Fruit fly (Drosophila melanogaster) whole organism, embryonic: ENCODE results near the gene CG14339.

ENCODE experiments used
- Asciz ChIP-seq: fragments of 200-800 bp; sonication (Bioruptor generic); optimal IDR thresholded peaks from 2 replicates; lab custom pipeline; 2017; ENCODE audit warnings: missing biosample characterization, mild to moderate bottlenecking, missing genetic modification characterization, missing genetic modification reagents
- Atf-2 ChIP-seq: fragments of 200-800 bp; sonication (Bioruptor generic); optimal IDR thresholded peaks from 2 replicates; lab custom pipeline; 2016; ENCODE audit warnings: missing biosample characterization, missing genetic modification characterization
- Atf3 ChIP-seq: fragments of 200-800 bp; sonication (Bioruptor generic); optimal IDR thresholded peaks from 3 replicates; lab custom pipeline; 2016; ENCODE audit warnings: missing biosample characterization, missing genetic modification characterization
- Atf6 ChIP-seq: fragments of 200-800 bp; sonication (Bioruptor generic); IDR thresholded peaks from 2 replicates; pipeline ENCODE4 v1.3.6; 2022; ENCODE audit warnings: missing biosample characterization, missing genetic modification characterization
- Bgb ChIP-seq: fragments of 200-800 bp; sonication (Bioruptor generic); IDR thresholded peaks from 2 replicates; pipeline ENCODE4 v1.3.6; 2022; ENCODE audit warnings: missing biosample characterization, missing genetic modification characterization; ENCODE audit not compliant: partially characterized antibody
- Blimp-1 ChIP-seq: fragments of 200-800 bp; sonication (Bioruptor generic); optimal IDR thresholded peaks from 3 replicates; lab custom pipeline; 2018; ENCODE audit warnings: missing biosample characterization, missing genetic modification characterization, mild to moderate bottlenecking, moderate library complexity, missing genetic modification reagents
- CG10147 ChIP-seq: fragments of 200-800 bp; sonication (Bioruptor generic); optimal IDR thresholded peaks from 2 replicates; lab custom pipeline; 2019; ENCODE audit warnings: missing biosample characterization, mild to moderate bottlenecking, missing genetic modification characterization, moderate library complexity
- CG11695 ChIP-seq: fragments of 200-800 bp; sonication (Bioruptor generic); IDR thresholded peaks from 3 replicates; pipeline ENCODE4 v1.3.6; 2022; ENCODE audit warnings: missing biosample characterization, missing genetic modification characterization
- CG14710 ChIP-seq: fragments of 200-800 bp; sonication (Bioruptor generic); optimal IDR thresholded peaks from 3 replicates; lab custom pipeline; 2019; ENCODE audit warnings: missing biosample characterization, mild to moderate bottlenecking, missing genetic modification characterization, moderate library complexity
- CG16815 ChIP-seq: fragments of 200-800 bp; sonication (Bioruptor generic); optimal IDR thresholded peaks from 3 replicates; lab custom pipeline; 2017; ENCODE audit warnings: missing biosample characterization, mild to moderate bottlenecking, missing genetic modification characterization
- CG17359 ChIP-seq: fragments of 200-800 bp; sonication (Bioruptor generic); optimal IDR thresholded peaks from 3 replicates; lab custom pipeline; 2018; ENCODE audit warnings: missing biosample characterization, mild to moderate bottlenecking, missing genetic modification characterization, moderate library complexity
- CG2875 ChIP-seq: fragments of 200-800 bp; sonication (Bioruptor generic); optimal IDR thresholded peaks from 2 replicates; lab custom pipeline; 2017; ENCODE audit warnings: missing biosample characterization, mild to moderate bottlenecking, missing genetic modification characterization, missing genetic modification reagents
- CG30403 ChIP-seq: fragments of 200-800 bp; sonication (Bioruptor generic); optimal IDR thresholded peaks from 3 replicates; lab custom pipeline; 2016; ENCODE audit warnings: missing biosample characterization, missing genetic modification characterization
- CG30431 ChIP-seq: fragments of 200-800 bp; sonication (Bioruptor generic); optimal IDR thresholded peaks from 2 replicates; lab custom pipeline; 2017; ENCODE audit warnings: missing biosample characterization, missing genetic modification characterization
- CG32772 ChIP-seq: fragments of 200-800 bp; sonication (Bioruptor generic); IDR thresholded peaks from 2 replicates; pipeline ENCODE4 v1.3.6; 2022; ENCODE audit warnings: missing biosample characterization, missing genetic modification characterization
- CG6854 ChIP-seq: fragments of 200-800 bp; sonication (Bioruptor generic); optimal IDR thresholded peaks from 3 replicates; lab custom pipeline; 2017; ENCODE audit warnings: missing biosample characterization, mild to moderate bottlenecking, missing genetic modification characterization
- CG7556 ChIP-seq: fragments of 200-800 bp; sonication (Bioruptor generic); optimal IDR thresholded peaks from 2 replicates; lab custom pipeline; 2017; ENCODE audit warnings: missing biosample characterization, mild to moderate bottlenecking, missing genetic modification characterization
- CG8765 ChIP-seq: fragments of 200-800 bp; sonication (Bioruptor generic); IDR thresholded peaks from 2 replicates; pipeline ENCODE4 v1.3.6; 2022; ENCODE audit warnings: missing biosample characterization, missing genetic modification characterization
- CG8944 ChIP-seq: fragments of 200-800 bp; sonication (Bioruptor generic); optimal IDR thresholded peaks from 3 replicates; lab custom pipeline; 2016; ENCODE audit warnings: missing biosample characterization, missing genetic modification characterization
- CG9727 ChIP-seq: fragments of 200-800 bp; sonication (Bioruptor generic); optimal IDR thresholded peaks from 3 replicates; lab custom pipeline; 2017; ENCODE audit warnings: missing biosample characterization, mild to moderate bottlenecking, missing genetic modification characterization
- Chrac-16 ChIP-seq: fragments of 200-800 bp; sonication (Bioruptor generic); optimal IDR thresholded peaks from 3 replicates; lab custom pipeline; 2016; ENCODE audit warnings: missing biosample characterization, missing genetic modification characterization
- D ChIP-seq, 2 experiments: fragments of 200-800 bp in 1 of 2; fragments of >200 bp in 1 of 2; sonication (Bioruptor generic) in 1 of 2; optimal IDR thresholded peaks; 2 replicates in 1 of 2; 3 replicates in 1 of 2; lab custom pipeline; 2017; ENCODE audit warnings: mild to moderate bottlenecking in 1 of 2, missing biosample characterization in 1 of 2, missing genetic modification characterization in 1 of 2, missing genetic modification reagents in 1 of 2
- Dip2 ChIP-seq: fragments of 200-800 bp; sonication (Bioruptor generic); IDR thresholded peaks from 2 replicates; pipeline ENCODE4 v1.3.6; 2022; ENCODE audit warnings: missing biosample characterization, missing genetic modification characterization
- Drgx ChIP-seq: fragments of 200-800 bp; sonication (Bioruptor generic); IDR thresholded peaks from 2 replicates; pipeline ENCODE4 v1.3.6; 2022; ENCODE audit warnings: missing biosample characterization, missing genetic modification characterization
- GATAe ChIP-seq: fragments of 200-800 bp; sonication (Bioruptor generic); conservative IDR thresholded peaks from 2 replicates; pipeline ENCODE4 v1.3.6; 2022; ENCODE audit warnings: missing biosample characterization, missing genetic modification characterization
- HHEX ChIP-seq: fragments of 200-800 bp; sonication (Bioruptor generic); optimal IDR thresholded peaks from 3 replicates; lab custom pipeline; 2017; ENCODE audit warnings: missing biosample characterization, mild to moderate bottlenecking, missing genetic modification characterization, missing genetic modification reagents
- HLHmδ ChIP-seq: fragments of 200-800 bp; sonication (Bioruptor generic); optimal IDR thresholded peaks from 2 replicates; lab custom pipeline; 2018; ENCODE audit warnings: missing biosample characterization, mild to moderate bottlenecking, missing genetic modification characterization, moderate library complexity
- Lim3 ChIP-seq: fragments of 200-800 bp; sonication (Bioruptor generic); IDR thresholded peaks from 2 replicates; pipeline ENCODE4 v1.3.6; 2022; ENCODE audit warnings: missing biosample characterization, missing genetic modification characterization
- MBD-R2 ChIP-seq: fragments of 200-800 bp; sonication (Bioruptor generic); IDR thresholded peaks from 2 replicates; pipeline ENCODE4 v1.3.6; 2022; ENCODE audit warnings: missing biosample characterization, missing genetic modification characterization
- Nf-YC ChIP-seq: fragments of 200-800 bp; optimal IDR thresholded peaks from 3 replicates; lab custom pipeline; 2019; ENCODE audit warnings: missing biosample characterization, mild to moderate bottlenecking, missing genetic modification characterization, moderate library complexity
- NfI ChIP-seq: fragments of 200-800 bp; sonication (Bioruptor generic); optimal IDR thresholded peaks from 3 replicates; lab custom pipeline; 2018; ENCODE audit warnings: missing biosample characterization, mild to moderate bottlenecking, missing genetic modification characterization, moderate library complexity
- Xbp1 ChIP-seq: fragments of 200-800 bp; sonication (Bioruptor generic); optimal IDR thresholded peaks from 3 replicates; lab custom pipeline; 2016; ENCODE audit warnings: missing biosample characterization, mild to moderate bottlenecking, missing genetic modification characterization
- ash1 ChIP-seq: fragments of 200-800 bp; sonication (Bioruptor generic); optimal IDR thresholded peaks from 2 replicates; lab custom pipeline; 2018; ENCODE audit warnings: missing biosample characterization, mild to moderate bottlenecking, missing genetic modification characterization
- chif ChIP-seq, 2 experiments: fragments of 200-800 bp; sonication (Bioruptor generic); optimal IDR thresholded peaks; 3 replicates each; lab custom pipeline; 2016; ENCODE audit warnings: missing biosample characterization in 2 of 2, missing genetic modification characterization in 2 of 2
- eyg ChIP-seq: fragments of 200-800 bp; sonication (Bioruptor generic); optimal IDR thresholded peaks from 3 replicates; lab custom pipeline; 2016; ENCODE audit warnings: missing biosample characterization, missing genetic modification characterization
- ftz-f1 ChIP-seq: fragments of 200-800 bp; sonication (Bioruptor generic); optimal IDR thresholded peaks from 2 replicates; lab custom pipeline; 2016; ENCODE audit warnings: missing biosample characterization, missing genetic modification characterization
- gfzf ChIP-seq: fragments of 200-800 bp; sonication (Bioruptor generic); optimal IDR thresholded peaks from 2 replicates; lab custom pipeline; 2016; ENCODE audit warnings: missing biosample characterization, mild to moderate bottlenecking, missing genetic modification characterization, moderate library complexity
- gsb ChIP-seq: fragments of 200-800 bp; sonication (Bioruptor generic); IDR thresholded peaks from 2 replicates; pipeline ENCODE4 v1.3.6; 2022; ENCODE audit warnings: missing biosample characterization, missing genetic modification characterization
- ham ChIP-seq: fragments of 200-800 bp; sonication (Bioruptor generic); IDR thresholded peaks from 2 replicates; pipeline ENCODE4 v1.3.6; 2022; ENCODE audit warnings: missing biosample characterization, missing genetic modification characterization
- jigr1 ChIP-seq: fragments of 200-800 bp; sonication (Bioruptor generic); IDR thresholded peaks from 3 replicates; pipeline ENCODE4 v1.3.6; 2022; ENCODE audit warnings: missing biosample characterization, missing genetic modification characterization
- ken ChIP-seq: fragments of 200-800 bp; sonication (Bioruptor generic); IDR thresholded peaks from 3 replicates; pipeline ENCODE4 v1.3.6; 2022; ENCODE audit warnings: missing biosample characterization, missing genetic modification characterization
- pan ChIP-seq, 4 experiments: fragments of >200 bp in 3 of 4; fragments of 200-800 bp in 1 of 4; sonication (Bioruptor generic) in 1 of 4; optimal IDR thresholded peaks in 3 of 4; IDR thresholded peaks in 1 of 4; 2 replicates each; pipeline versions ENCODE4 v1.3.6 to Lab custom; 2017 to 2022; ENCODE audit warnings: missing biosample characterization in 2 of 4, missing genetic modification characterization in 2 of 4, mixed read lengths in 1 of 4
- pho ChIP-seq: fragments of 200-800 bp; sonication (Bioruptor generic); optimal IDR thresholded peaks from 2 replicates; lab custom pipeline; 2016; ENCODE audit warnings: missing biosample characterization, missing genetic modification characterization
- pnt ChIP-seq: fragments of 200-800 bp; sonication (Bioruptor generic); optimal IDR thresholded peaks from 3 replicates; lab custom pipeline; 2016; ENCODE audit warnings: missing biosample characterization, missing genetic modification characterization
- repo ChIP-seq: fragments of 200-800 bp; sonication (Bioruptor generic); optimal IDR thresholded peaks from 2 replicates; lab custom pipeline; 2016; ENCODE audit warnings: missing biosample characterization, missing genetic modification characterization
- schlank ChIP-seq: fragments of 200-800 bp; sonication (Bioruptor generic); optimal IDR thresholded peaks from 2 replicates; lab custom pipeline; 2018; ENCODE audit warnings: missing biosample characterization, mild to moderate bottlenecking, missing genetic modification characterization
- sr ChIP-seq: fragments of 200-800 bp; sonication (Bioruptor generic); IDR thresholded peaks from 3 replicates; pipeline ENCODE4 v1.3.6; 2022; ENCODE audit warnings: missing biosample characterization, missing genetic modification characterization
- stc ChIP-seq: fragments of 200-800 bp; sonication (Bioruptor generic); IDR thresholded peaks from 2 replicates; pipeline ENCODE4 v1.3.6; 2022; ENCODE audit warnings: missing biosample characterization, missing genetic modification characterization
- sug ChIP-seq: fragments of 200-800 bp; optimal IDR thresholded peaks from 2 replicates; lab custom pipeline; 2019; ENCODE audit warnings: missing biosample characterization, mild to moderate bottlenecking, missing genetic modification characterization, moderate library complexity
- tgo ChIP-seq: fragments of 200-800 bp; sonication (Bioruptor generic); IDR thresholded peaks from 3 replicates; pipeline ENCODE4 v1.3.6; 2022; ENCODE audit warnings: missing biosample characterization, missing genetic modification characterization
- tin ChIP-seq: fragments of 200-800 bp; sonication (Bioruptor generic); optimal IDR thresholded peaks from 3 replicates; lab custom pipeline; 2016; ENCODE audit warnings: missing biosample characterization, missing genetic modification characterization

Gene CG14339

DNA sequence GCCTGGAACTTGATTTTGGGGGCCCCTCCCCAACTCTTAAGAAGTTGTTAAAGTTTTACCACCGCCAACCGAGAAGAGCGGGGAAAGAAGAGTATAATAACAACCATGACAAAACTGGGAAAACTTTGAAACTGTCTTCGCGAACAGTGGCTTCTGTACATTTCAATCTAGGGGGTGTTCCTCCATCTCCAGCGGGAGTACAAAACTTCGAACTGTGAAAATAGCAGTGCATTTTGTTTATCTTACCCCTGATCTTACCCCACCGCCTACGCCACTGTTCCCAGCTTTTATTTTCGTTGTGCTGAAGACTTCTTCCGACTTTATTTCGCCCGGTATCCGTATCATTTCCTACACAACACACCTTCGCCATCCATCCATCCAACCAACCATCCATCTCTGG lies 37.4 kb upstream of the CG14339 start (continued):
- no peak for TF ChIP-seq tgo (GFP tag; lab: Robert Waterston, UW)
- TF ChIP-seq CG16815 (GFP tag; lab: Kevin White, UChicago) = no peak
- no peak for TF ChIP-seq CG32772 (GFP tag; lab: Robert Waterston, UW)
- TF ChIP-seq NfI (GFP tag; lab: Kevin White, UChicago) = peak; percentile 4
- TF ChIP-seq CG11695 (GFP tag; lab: Robert Waterston, UW) = 0 out of 3 replicates have a peak, but pooled peaks have one; percentile 39
- TF ChIP-seq ham (GFP tag; lab: Robert Waterston, UW) = 0 out of 2 replicates have a peak, but pooled peaks have one; percentile 12
- no peak for TF ChIP-seq CG10147 (GFP tag; lab: Kevin White, UChicago)
- no peak for TF ChIP-seq jigr1 (GFP tag; lab: Robert Waterston, UW)
- no peak for TF ChIP-seq chif (GFP tag; optimal IDR thresholded peaks at IDR 0.05; lab: Kevin White, UChicago)
- no peak for TF ChIP-seq ftz-f1 (GFP tag; lab: Kevin White, UChicago)
- peak; percentile 17 for TF ChIP-seq pnt (GFP tag; lab: Kevin White, UChicago)
- TF ChIP-seq MBD-R2 (GFP tag; lab: Robert Waterston, UW) = no peak
- TF ChIP-seq Xbp1 (GFP tag; lab: Kevin White, UChicago) = peak; percentile 11
- TF ChIP-seq CG30403 = no peak
- TF ChIP-seq Asciz (GFP tag; lab: Kevin White, UChicago) = no peak
- TF ChIP-seq HLHmδ (GFP tag; lab: Kevin White, UChicago) = no peak
- no peak for TF ChIP-seq CG2875
- no peak for TF ChIP-seq Atf3 (GFP tag; lab: Kevin White, UChicago)
- TF ChIP-seq sug = no peak
- TF ChIP-seq ken (GFP tag; lab: Robert Waterston, UW) = peak; percentile 12; the same call in 1 of the 3 replicates
- TF ChIP-seq schlank (tag; lab: Kevin White, UChicago) = no peak
- no peak for TF ChIP-seq Dip2
- no peak for TF ChIP-seq gfzf (GFP tag; lab: Kevin White, UChicago)
- no peak for TF ChIP-seq CG9727
- TF ChIP-seq repo (GFP tag; lab: Kevin White, UChicago) = no peak
- no peak for TF ChIP-seq Atf-2 (GFP tag; lab: Kevin White, UChicago)
- TF ChIP-seq CG8765 (GFP tag; lab: Robert Waterston, UW) = no peak
- no peak for TF ChIP-seq stc (GFP tag; lab: Robert Waterston, UW)
- TF ChIP-seq CG8944 (GFP tag; lab: Kevin White, UChicago) = peak; percentile 16
- peak; percentile 32 for TF ChIP-seq pho (GFP tag; lab: Kevin White, UChicago)
- TF ChIP-seq Drgx (GFP tag; lab: Robert Waterston, UW) = no peak
- no peak for TF ChIP-seq GATAe (GFP tag; lab: Robert Waterston, UW)
- TF ChIP-seq gsb (GFP tag; lab: Robert Waterston, UW) = no peak
- TF ChIP-seq eyg = no peak
- peak; percentile 29 for TF ChIP-seq tin (GFP tag; lab: Kevin White, UChicago)
- TF ChIP-seq CG7556 (GFP tag; lab: Kevin White, UChicago) = no peak
- TF ChIP-seq Chrac-16 (GFP tag; lab: Kevin White, UChicago) = no peak
- no peak for TF ChIP-seq D (optimal IDR thresholded peaks at IDR 0.05; lab: Kevin White, UChicago)
- TF ChIP-seq D (GFP tag; optimal IDR thresholded peaks at IDR 0.05; lab: Kevin White, UChicago) = peak; percentile 6
- no peak for TF ChIP-seq Bgb
- peak; percentile 55 for TF ChIP-seq Blimp-1 (GFP tag; lab: Kevin White, UChicago)
- TF ChIP-seq CG17359 (tag; lab: Kevin White, UChicago) = no peak
- 0 out of 2 replicates have a peak, but pooled peaks have one; percentile 18 for TF ChIP-seq Atf6 (GFP tag; lab: Robert Waterston, UW)
- TF ChIP-seq HHEX = no peak
- peak; percentile 13 for TF ChIP-seq CG30431 (GFP tag; lab: Kevin White, UChicago)
- no peak for TF ChIP-seq sr (GFP tag; lab: Robert Waterston, UW)
- TF ChIP-seq ash1 (GFP tag; lab: Kevin White, UChicago) = no peak
- TF ChIP-seq CG14710 (tag; lab: Kevin White, UChicago) = no peak
- TF ChIP-seq Nf-YC (tag; lab: Kevin White, UChicago) = no peak
- TF ChIP-seq Lim3 = no peak
- TF ChIP-seq pan (optimal IDR thresholded peaks at IDR 0.05; lab: Kevin White, UChicago) = no peak
- peak in 1 of 2 experiments; percentile 49 for TF ChIP-seq pan (GFP tag; optimal IDR thresholded peaks at IDR 0.05 in 1 of 2, IDR thresholded peaks at IDR 0.05 in 1 of 2)
- no peak for TF ChIP-seq CG6854 (GFP tag; lab: Kevin White, UChicago)
